Fruit fly (Drosophila melanogaster): ENCODE data around the gene HGTX.

DNA sequence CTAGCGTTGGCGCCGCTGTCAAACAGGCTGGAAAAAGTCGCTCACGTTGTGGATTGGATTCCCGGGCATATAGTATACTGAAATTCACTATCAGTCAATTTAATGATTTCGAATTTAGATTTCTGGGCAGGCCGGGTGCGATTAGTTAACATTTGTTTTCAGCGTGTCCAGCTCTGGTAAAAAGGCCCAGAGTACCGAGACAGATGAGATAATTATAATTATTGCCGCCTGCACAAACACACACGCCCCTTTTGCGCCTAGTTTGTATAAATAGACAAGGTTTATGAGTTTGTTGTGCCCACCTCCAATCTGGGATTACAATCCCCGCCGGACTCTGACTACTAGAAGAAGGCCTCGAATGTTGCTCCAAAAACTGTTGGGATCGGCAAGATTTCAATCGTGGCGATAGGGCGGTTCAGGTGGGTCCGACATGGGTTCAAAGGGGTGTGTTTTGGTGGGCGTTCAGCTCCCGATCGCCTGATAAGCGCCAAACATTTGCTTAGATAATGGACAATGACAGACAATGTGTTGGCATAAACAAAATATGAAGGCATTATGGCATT is 40.3 kb downstream of the HGTX start:
- TF ChIP-seq usp (GFP tag; optimal IDR thresholded peaks at IDR 0.05) (no peak), pan (optimal IDR thresholded peaks at IDR 0.05) (no peak), psq (optimal IDR thresholded peaks at IDR 0.05) (no peak), EcR (GFP tag; optimal IDR thresholded peaks at IDR 0.05) (no peak), Dll (optimal IDR thresholded peaks at IDR 0.05) (no peak), CG8478 (optimal IDR thresholded peaks at IDR 0.05) (no peak)
